Fruit fly (Drosophila melanogaster) whole organism, wandering third instar larva: ENCODE measurements around the gene CG32457.

Experiments used
- Abd-B ChIP-seq: fragments of >200 bp; optimal IDR thresholded peaks from 2 replicates; lab custom pipeline; 2017; ENCODE audit warnings: missing biosample characterization, missing genetic modification characterization
- CG9705 ChIP-seq: fragments of 200-800 bp; sonication (Bioruptor generic); optimal IDR thresholded peaks from 2 replicates; lab custom pipeline; 2018; ENCODE audit warnings: missing biosample characterization, mild to moderate bottlenecking, missing genetic modification characterization
- Dfd ChIP-seq: fragments of >200 bp; optimal IDR thresholded peaks from 2 replicates; lab custom pipeline; 2017; ENCODE audit warnings: missing biosample characterization, missing genetic modification characterization
- Dif ChIP-seq: fragments of 200-275, 200-300 bp; sonication (Bioruptor generic); optimal IDR thresholded peaks from 2 replicates; lab custom pipeline; 2018; ENCODE audit warnings: missing biosample characterization, missing genetic modification characterization; ENCODE audit not compliant: partially characterized antibody
- GATAd ChIP-seq: sonication (Bioruptor generic); optimal IDR thresholded peaks from 2 replicates; lab custom pipeline; 2016; ENCODE audit warnings: missing biosample characterization, missing genetic modification characterization
- HLH106 ChIP-seq: fragments of 200-800 bp; optimal IDR thresholded peaks from 3 replicates; lab custom pipeline; 2019; ENCODE audit warnings: missing biosample characterization, mild to moderate bottlenecking, missing genetic modification characterization, moderate library complexity
- Hnf4 ChIP-seq: fragments of 200-800 bp; sonication (Bioruptor generic); optimal IDR thresholded peaks from 2 replicates; lab custom pipeline; 2016; ENCODE audit warnings: missing biosample characterization, mild to moderate bottlenecking, missing genetic modification characterization
- Hr78 ChIP-seq: fragments of >200 bp; optimal IDR thresholded peaks from 2 replicates; lab custom pipeline; 2017; ENCODE audit warnings: missing biosample characterization, missing genetic modification characterization
- Hr83 ChIP-seq: fragments of 200-300 bp; sonication (Bioruptor generic); optimal IDR thresholded peaks from 2 replicates; lab custom pipeline; 2016; ENCODE audit warnings: missing biosample characterization, mild to moderate bottlenecking, missing genetic modification characterization, moderate library complexity; ENCODE audit not compliant: poor library complexity, severe bottlenecking
- Mio ChIP-seq: sonication (Bioruptor generic); optimal IDR thresholded peaks from 2 replicates; lab custom pipeline; 2016; ENCODE audit warnings: missing biosample characterization, missing genetic modification characterization
- Rel ChIP-seq, 2 experiments: fragments of 200-800 bp; sonication (Bioruptor generic) in 1 of 2; optimal IDR thresholded peaks; 2 replicates in 1 of 2; 3 replicates in 1 of 2; lab custom pipeline; 2016 to 2019; ENCODE audit warnings: mild to moderate bottlenecking in 2 of 2, missing biosample characterization in 2 of 2, missing genetic modification characterization in 2 of 2, moderate library complexity in 1 of 2
- Sp1 ChIP-seq: fragments of 200-800 bp; sonication (Bioruptor generic); optimal IDR thresholded peaks from 3 replicates; lab custom pipeline; 2019; ENCODE audit warnings: missing biosample characterization, mild to moderate bottlenecking, missing genetic modification characterization, moderate library complexity
- Vsx2 ChIP-seq: fragments of 200-300, 225-300 bp; sonication (Bioruptor generic); optimal IDR thresholded peaks from 2 replicates; lab custom pipeline; 2018; ENCODE audit warnings: missing biosample characterization, missing genetic modification characterization; ENCODE audit not compliant: partially characterized antibody
- br ChIP-seq: fragments of 200-800 bp; sonication (Bioruptor generic); optimal IDR thresholded peaks from 2 replicates; lab custom pipeline; 2016; ENCODE audit warnings: missing biosample characterization, missing genetic modification characterization
- brk ChIP-seq: fragments of 200-800 bp; sonication (Bioruptor generic); optimal IDR thresholded peaks from 2 replicates; lab custom pipeline; 2016; ENCODE audit warnings: missing biosample characterization, mild to moderate bottlenecking, missing genetic modification characterization
- dl ChIP-seq, 2 experiments: fragments of 175-275, 200-275 bp in 1 of 2; fragments of 200-275 bp in 1 of 2; sonication (Bioruptor generic); optimal IDR thresholded peaks; lab custom pipeline; 2018; ENCODE audit warnings: mild to moderate bottlenecking in 2 of 2, missing biosample characterization in 2 of 2, missing genetic modification characterization in 2 of 2, moderate library complexity in 2 of 2; ENCODE audit not compliant: partially characterized antibody in 2 of 2, insufficient read depth in 1 of 2
- dsf ChIP-seq: sonication (Bioruptor generic); optimal IDR thresholded peaks from 2 replicates; lab custom pipeline; 2016; ENCODE audit warnings: missing biosample characterization, missing genetic modification characterization, borderline replicate concordance
- ey ChIP-seq: fragments of 200-800 bp; sonication (Bioruptor generic); optimal IDR thresholded peaks from 2 replicates; lab custom pipeline; 2016; ENCODE audit warnings: missing biosample characterization, missing genetic modification characterization
- foxo ChIP-seq, 2 experiments: fragments of 200-800 bp; sonication (Bioruptor generic); optimal IDR thresholded peaks; 2 replicates in 1 of 2; 3 replicates in 1 of 2; lab custom pipeline; 2016 to 2017; ENCODE audit warnings: missing biosample characterization in 2 of 2, missing genetic modification characterization in 2 of 2
- fru ChIP-seq: fragments of 200-800 bp; sonication (Bioruptor generic); optimal IDR thresholded peaks from 3 replicates; lab custom pipeline; 2016; ENCODE audit warnings: missing biosample characterization, mild to moderate bottlenecking, missing genetic modification characterization
- jim ChIP-seq: fragments of 175-275, 200-325 bp; sonication (Bioruptor generic); optimal IDR thresholded peaks from 2 replicates; lab custom pipeline; 2016; ENCODE audit warnings: missing biosample characterization, mild to moderate bottlenecking, missing genetic modification characterization
- pan ChIP-seq: fragments of >200 bp; optimal IDR thresholded peaks from 2 replicates; lab custom pipeline; 2017
- sage ChIP-seq: fragments of 200-800 bp; sonication (Bioruptor generic); optimal IDR thresholded peaks from 2 replicates; lab custom pipeline; 2016; ENCODE audit warnings: missing biosample characterization, mild to moderate bottlenecking, missing genetic modification characterization
- tai ChIP-seq: sonication (Bioruptor generic); optimal IDR thresholded peaks from 2 replicates; lab custom pipeline; 2016; ENCODE audit warnings: missing biosample characterization, missing genetic modification characterization
- woc ChIP-seq: sonication (Bioruptor generic); optimal IDR thresholded peaks from 2 replicates; lab custom pipeline; 2016; ENCODE audit warnings: missing biosample characterization, mild to moderate bottlenecking, missing genetic modification characterization

Gene CG32457

DNA sequence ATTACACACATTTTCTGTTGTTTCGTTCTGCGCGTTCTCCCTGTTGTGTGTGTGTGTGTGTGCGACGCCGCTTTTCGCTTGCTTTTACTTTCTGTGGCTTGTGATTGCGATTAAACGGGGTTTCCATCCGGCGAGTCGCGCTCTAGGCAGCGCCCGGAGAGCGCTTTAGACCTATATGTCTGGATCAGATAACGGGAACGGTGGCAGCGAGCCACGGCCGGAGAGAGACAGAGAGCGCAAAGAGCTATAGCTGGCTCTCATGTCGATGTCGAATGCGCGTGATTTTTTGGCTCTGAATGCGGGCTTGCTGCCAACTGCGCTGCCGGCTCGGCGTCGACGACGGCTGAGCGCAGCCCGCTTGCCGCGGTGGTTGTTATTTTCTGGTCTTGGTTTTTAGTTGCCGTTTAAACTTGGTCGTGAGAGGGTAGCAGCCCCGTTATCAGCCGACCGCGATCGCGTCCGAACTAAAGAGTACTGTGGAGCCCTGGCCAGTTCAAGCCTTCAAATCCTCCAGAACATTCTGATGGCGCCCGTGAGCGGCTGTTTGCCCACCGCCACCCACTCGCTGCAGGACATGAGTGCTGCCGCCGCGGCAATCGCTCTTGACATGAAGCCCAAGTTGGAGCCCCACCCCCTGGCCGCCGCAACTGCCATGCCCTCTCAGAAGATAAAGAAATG lies 42.0 kb upstream of the CG32457 start, which contains the start of gene Mes2:
Mes2 (plus strand) TSS at position 394 of the 678 bp plus-strand sequence.
- TF ChIP-seq dl (GFP tag; optimal IDR thresholded peaks at IDR 0.05; lab: Kevin White, UChicago; ENCODE audit: insufficient read depth in 1 of 2, partially characterized antibody in 2 of 2) (peak; percentile 27 to 75), Abd-B (GFP tag; lab: Kevin White, UChicago) (no peak), Rel (GFP tag; optimal IDR thresholded peaks at IDR 0.05; lab: Kevin White, UChicago) (no peak), Rel (tag; optimal IDR thresholded peaks at IDR 0.05; lab: Kevin White, UChicago) (peak; percentile 63), Dif (GFP tag; lab: Kevin White, UChicago) (peak; percentile 52)

DNA sequence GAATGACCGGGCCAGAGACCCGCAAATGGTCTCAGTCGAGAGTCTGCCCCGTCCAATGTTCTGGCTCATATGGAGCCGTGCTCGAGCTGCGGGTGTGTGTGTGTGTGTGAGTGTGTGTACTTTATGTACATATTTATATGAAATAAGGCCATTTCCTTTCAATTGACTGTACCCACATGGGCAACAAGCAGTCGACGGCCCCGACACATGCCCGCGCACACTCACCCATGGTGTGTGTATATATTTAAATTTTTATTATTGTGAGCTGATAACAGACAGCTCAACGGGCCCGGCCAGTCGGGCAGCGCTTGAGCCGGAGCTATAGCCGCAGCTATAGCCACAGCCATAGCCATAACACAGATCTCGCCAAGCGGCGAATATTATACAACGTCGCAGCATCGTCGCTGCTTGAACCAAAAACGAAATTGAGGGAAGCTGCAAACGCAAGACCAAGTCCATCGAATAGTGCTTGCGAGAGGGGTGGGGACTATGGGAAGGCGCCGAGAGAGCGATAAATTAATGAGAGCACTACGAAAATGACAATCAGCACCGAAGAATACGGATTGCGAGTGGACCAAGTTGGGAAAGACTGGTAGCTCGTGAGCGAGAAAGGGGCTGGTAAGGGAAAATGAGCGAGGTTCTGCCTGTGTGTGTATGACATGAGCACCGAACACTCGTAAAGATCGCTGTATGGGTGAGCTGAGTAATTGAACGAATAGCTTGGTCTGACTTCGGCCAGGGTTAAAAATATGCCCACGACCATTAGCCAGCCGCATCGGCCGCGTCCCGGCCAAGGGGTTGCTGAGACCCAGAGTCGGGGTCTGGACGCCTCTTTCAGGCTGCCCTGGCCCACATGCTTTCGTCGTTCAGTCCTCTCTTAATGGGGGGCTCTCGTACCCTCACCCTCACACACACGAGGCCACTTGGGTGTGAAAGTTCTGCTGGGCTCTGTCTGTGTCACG lies 39.2 kb upstream of the CG32457 start:
- TF ChIP-seq dsf (GFP tag; lab: Kevin White, UChicago): no peak
- TF ChIP-seq Dif (GFP tag; lab: Kevin White, UChicago): no peak
- no peak for TF ChIP-seq Hr78 (GFP tag; lab: Kevin White, UChicago)
- no peak for TF ChIP-seq GATAd (GFP tag; lab: Kevin White, UChicago)
- TF ChIP-seq jim (GFP tag; lab: Kevin White, UChicago): no peak
- no peak for TF ChIP-seq Sp1
- no peak for TF ChIP-seq CG9705 (GFP tag; lab: Kevin White, UChicago)
- no peak for TF ChIP-seq br (GFP tag; lab: Kevin White, UChicago)

DNA sequence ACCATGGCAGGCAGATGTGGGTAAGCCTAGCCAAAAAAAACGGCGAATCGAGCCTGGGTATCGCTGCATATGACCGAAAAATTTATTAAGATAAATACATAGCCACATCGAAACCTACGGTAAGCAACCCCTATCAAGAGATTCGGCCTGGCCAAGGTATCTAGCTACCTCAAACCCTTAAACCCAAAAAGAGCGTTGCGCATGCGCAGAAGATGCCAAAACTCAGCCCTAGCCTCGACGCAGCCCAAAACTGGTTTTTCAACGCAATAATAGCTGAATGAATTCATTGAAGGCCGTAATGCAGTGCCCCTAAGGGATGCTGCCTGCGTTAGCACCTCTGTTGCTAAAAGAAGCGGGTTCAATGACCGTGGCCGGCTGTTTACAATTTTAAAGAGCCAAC lies 34.7 kb upstream of the CG32457 start:
- TF ChIP-seq sage: no peak
- TF ChIP-seq tai (GFP tag; lab: Kevin White, UChicago): no peak
- no peak for TF ChIP-seq brk (GFP tag; lab: Kevin White, UChicago)
- no peak for TF ChIP-seq HLH106 (tag; lab: Kevin White, UChicago)
- TF ChIP-seq dl (GFP tag; optimal IDR thresholded peaks at IDR 0.05; lab: Kevin White, UChicago; ENCODE audit: insufficient read depth in 1 of 2, partially characterized antibody in 2 of 2): no peak
- TF ChIP-seq GATAd (GFP tag; lab: Kevin White, UChicago): no peak
- TF ChIP-seq br (GFP tag; lab: Kevin White, UChicago): no peak
- no peak for TF ChIP-seq dsf (GFP tag; lab: Kevin White, UChicago)
- TF ChIP-seq pan: no peak

DNA sequence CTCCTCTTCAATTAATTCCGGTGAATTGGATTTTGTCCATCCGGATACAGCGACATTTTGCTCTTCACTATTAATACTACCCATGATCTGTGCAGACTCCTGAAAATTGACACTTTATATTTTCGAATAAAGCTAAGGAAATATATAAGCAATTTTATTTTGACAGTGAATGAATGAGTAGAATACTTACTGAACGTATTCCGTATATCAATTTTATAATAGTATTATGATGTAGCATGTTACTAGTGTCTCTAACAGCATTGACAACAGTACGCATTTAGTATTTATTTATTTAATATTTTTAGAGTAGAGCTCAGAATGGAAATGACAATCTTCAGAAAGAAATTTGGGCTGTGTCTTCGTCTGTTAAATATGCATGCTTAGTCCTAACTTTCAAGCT lies 32.2 kb upstream of the CG32457 start, which contains the start of gene CG32461:
CG32461 (minus strand) TSS at position 101 of the 400 bp plus-strand sequence.
- TF ChIP-seq Hnf4 (GFP tag; lab: Kevin White, UChicago): no peak
- TF ChIP-seq Mio: no peak
- no peak for TF ChIP-seq brk (GFP tag; lab: Kevin White, UChicago)
- no peak for TF ChIP-seq Dif (GFP tag; lab: Kevin White, UChicago)
- TF ChIP-seq HLH106 (tag; lab: Kevin White, UChicago): no peak
- TF ChIP-seq Dfd (GFP tag; lab: Kevin White, UChicago): no peak
- no peak for TF ChIP-seq foxo (GFP tag; optimal IDR thresholded peaks at IDR 0.05; lab: Kevin White, UChicago)
- TF ChIP-seq Hr83: no peak
- no peak for TF ChIP-seq GATAd (GFP tag; lab: Kevin White, UChicago)
- no peak for TF ChIP-seq woc (GFP tag; lab: Kevin White, UChicago)

DNA sequence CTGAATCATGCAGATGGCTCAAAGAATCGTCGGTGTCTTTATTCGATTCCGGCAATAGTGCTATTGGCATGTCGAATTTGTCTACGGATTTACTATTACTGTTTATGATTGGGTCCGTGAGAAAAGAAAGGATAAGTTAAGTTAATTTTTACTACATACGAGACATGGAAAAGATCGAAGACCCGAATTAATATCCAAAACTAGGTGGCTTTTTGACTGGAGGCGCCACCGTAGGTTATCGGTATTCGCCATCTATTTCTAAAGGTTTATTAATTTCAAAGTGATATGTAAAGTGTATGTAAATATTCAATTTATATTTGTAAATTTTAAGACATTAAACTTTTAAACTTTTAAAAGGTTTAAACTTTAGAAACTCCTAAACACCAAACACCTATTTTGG lies 29.3 kb upstream of the CG32457 start:
- TF ChIP-seq jim (GFP tag; lab: Kevin White, UChicago) (no peak), Vsx2 (GFP tag; lab: Kevin White, UChicago) (no peak)

DNA sequence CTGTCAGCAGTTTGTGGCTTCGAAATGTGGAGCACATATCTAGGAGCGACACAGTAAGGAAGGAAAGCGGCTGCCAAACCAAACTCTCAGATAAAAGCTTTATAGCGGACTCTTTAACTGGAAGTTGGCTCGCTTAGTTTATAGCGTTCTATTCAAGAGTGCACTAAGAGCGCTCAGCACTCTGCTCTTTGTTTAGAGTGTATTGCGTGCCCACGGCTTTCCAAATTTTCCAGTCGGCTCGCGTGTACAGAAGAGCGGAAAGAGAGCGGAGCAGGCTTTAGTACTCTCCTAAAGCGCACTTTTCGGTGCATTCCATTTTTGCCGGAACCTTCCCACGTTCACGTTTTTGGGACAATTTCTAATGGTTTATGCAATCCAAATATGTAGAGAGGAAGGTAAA lies 27.1 kb upstream of the CG32457 start:
- TF ChIP-seq Rel (GFP tag; optimal IDR thresholded peaks at IDR 0.05; lab: Kevin White, UChicago) (no peak), Rel (tag; optimal IDR thresholded peaks at IDR 0.05; lab: Kevin White, UChicago) (no peak), fru (GFP tag; lab: Kevin White, UChicago) (no peak), ey (GFP tag; lab: Kevin White, UChicago) (no peak)
